Fruit fly (Drosophila melanogaster) whole organism, embryonic: ENCODE results near the gene Mondo.

Source experiments
- B-H1 ChIP-seq: fragments of 200-800 bp; sonication (Bioruptor generic); IDR thresholded peaks from 3 replicates; pipeline ENCODE4 v1.3.6; 2022; ENCODE audit warnings: missing biosample characterization, missing genetic modification characterization
- CG10654 ChIP-seq: fragments of 200-800 bp; sonication (Bioruptor generic); optimal IDR thresholded peaks from 2 replicates; lab custom pipeline; 2016; ENCODE audit warnings: missing biosample characterization, missing genetic modification characterization
- CG11085 ChIP-seq: fragments of 200-800 bp; sonication (Bioruptor generic); IDR thresholded peaks from 2 replicates; pipeline ENCODE4 v1.3.6; 2022; ENCODE audit warnings: missing biosample characterization, missing genetic modification characterization
- CG17186 ChIP-seq: fragments of 200-800 bp; sonication (Bioruptor generic); optimal IDR thresholded peaks from 3 replicates; lab custom pipeline; 2017; ENCODE audit warnings: missing biosample characterization, missing genetic modification reagents, missing genetic modification characterization
- ERR ChIP-seq: fragments of 200-800 bp; sonication (Bioruptor generic); optimal IDR thresholded peaks from 2 replicates; lab custom pipeline; 2016; ENCODE audit warnings: missing biosample characterization, missing genetic modification characterization
- Hsf ChIP-seq: fragments of 200-800 bp; sonication (Bioruptor generic); optimal IDR thresholded peaks from 3 replicates; lab custom pipeline; 2016; ENCODE audit warnings: missing biosample characterization, missing genetic modification characterization
- Meics ChIP-seq: fragments of 200-800 bp; sonication (Bioruptor generic); optimal IDR thresholded peaks from 2 replicates; lab custom pipeline; 2017; ENCODE audit warnings: missing biosample characterization, mild to moderate bottlenecking, missing genetic modification characterization
- pzg ChIP-seq: fragments of 200-800 bp; sonication (Bioruptor generic); optimal IDR thresholded peaks from 3 replicates; lab custom pipeline; 2018; ENCODE audit warnings: missing biosample characterization, mild to moderate bottlenecking, missing genetic modification characterization, moderate library complexity

dm6 chr2L:21324438-21324890 is 14.6 kb upstream of the Mondo start:
- no peak for TF ChIP-seq CG10654
- no peak for TF ChIP-seq CG17186
- TF ChIP-seq pzg (GFP tag; lab: Kevin White, UChicago): no peak
- TF ChIP-seq B-H1 (GFP tag; lab: Robert Waterston, UW): no peak
- TF ChIP-seq CG11085 (GFP tag; lab: Robert Waterston, UW): no peak
- TF ChIP-seq Meics (GFP tag; lab: Kevin White, UChicago): peak; percentile 21
- TF ChIP-seq Hsf (GFP tag; lab: Kevin White, UChicago): no peak
- no peak for TF ChIP-seq ERR (GFP tag; lab: Kevin White, UChicago)
